Fruit fly (Drosophila melanogaster): ENCODE results near the gene Strump.

Gene Strump

DNA sequence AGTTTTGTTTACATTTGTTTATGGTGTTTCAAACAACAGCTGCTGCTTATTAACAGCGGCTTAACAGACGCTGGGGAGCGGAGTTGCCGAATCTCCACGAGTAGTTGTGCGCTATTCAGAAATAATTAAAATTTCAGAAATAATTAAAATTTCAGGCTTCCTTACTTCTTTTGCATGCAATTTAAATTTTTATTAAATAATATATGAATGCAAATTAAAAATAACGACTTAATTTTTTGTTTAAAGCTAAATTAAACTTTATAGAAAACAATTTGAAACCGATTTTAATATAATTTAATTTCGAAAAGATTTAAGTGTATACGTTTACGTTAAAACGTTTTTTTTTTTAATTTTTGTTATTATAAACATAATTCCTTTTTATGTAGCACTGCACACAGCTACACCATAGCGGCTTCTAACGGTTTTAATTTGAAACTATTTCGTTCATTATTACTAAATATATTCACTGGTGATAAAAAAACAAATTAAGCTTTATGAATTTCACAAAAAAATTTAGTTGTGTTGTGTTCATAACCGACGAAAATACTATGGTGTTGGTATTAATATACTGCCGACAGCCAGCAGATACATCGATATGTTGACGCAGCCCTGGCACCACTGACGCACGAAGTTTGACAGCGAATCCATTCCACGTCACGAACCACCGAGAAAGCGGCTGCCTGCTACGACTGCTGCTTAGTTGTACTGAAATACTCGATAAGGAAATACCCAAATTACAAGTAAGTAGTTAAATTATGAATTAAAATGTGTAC is 7.4 kb downstream of the Strump start, which contains the start of gene SsRbeta (continued):
- no peak for TF ChIP-seq Doc2 (GFP tag; IDR thresholded peaks at IDR 0.05)
- TF ChIP-seq CG31224 (GFP tag; IDR thresholded peaks at IDR 0.05): 0 out of 2 replicates have a peak, but pooled peaks have one; percentile 48
- TF ChIP-seq CG10654 (GFP tag; optimal IDR thresholded peaks at IDR 0.05): no peak
- TF ChIP-seq CG2875 (GFP tag; optimal IDR thresholded peaks at IDR 0.05): peak; percentile 4
- no peak for TF ChIP-seq fd96Cb (tag; optimal IDR thresholded peaks at IDR 0.05)
- TF ChIP-seq Sry-β (GFP tag; optimal IDR thresholded peaks at IDR 0.05): peak; percentile 61
- TF ChIP-seq CG33557 (GFP tag; optimal IDR thresholded peaks at IDR 0.05): no peak
- no peak for TF ChIP-seq sim (GFP tag; IDR thresholded peaks at IDR 0.05)
- no peak for TF ChIP-seq Gsc (GFP tag; IDR thresholded peaks at IDR 0.05)
- TF ChIP-seq shn (GFP tag; optimal IDR thresholded peaks at IDR 0.05): no peak
- no peak; the same call in 1 of the 2 replicates for TF ChIP-seq onecut (GFP tag; IDR thresholded peaks at IDR 0.05)
- TF ChIP-seq Lpt (GFP tag; optimal IDR thresholded peaks at IDR 0.05): no peak
- no peak for TF ChIP-seq lab (GFP tag; optimal IDR thresholded peaks at IDR 0.05)
- peak; percentile 32 for TF ChIP-seq CG12391 (tag; optimal IDR thresholded peaks at IDR 0.05)
- TF ChIP-seq CG18764 (GFP tag; optimal IDR thresholded peaks at IDR 0.05): no peak
- no peak for TF ChIP-seq CG17568 (GFP tag; optimal IDR thresholded peaks at IDR 0.05)
- no peak for TF ChIP-seq CG33213 (GFP tag; optimal IDR thresholded peaks at IDR 0.05)
- TF ChIP-seq run (tag; optimal IDR thresholded peaks at IDR 0.05): no peak
- no peak; the same call in 1 of the 2 replicates for TF ChIP-seq Drgx (GFP tag; IDR thresholded peaks at IDR 0.05)
- TF ChIP-seq dmrt99B (tag; optimal IDR thresholded peaks at IDR 0.05): peak; percentile 13
- peak; percentile 18 for TF ChIP-seq Lhr (GFP tag; optimal IDR thresholded peaks at IDR 0.05)
- peak; percentile 41 for TF ChIP-seq esg (GFP tag; conservative IDR thresholded peaks at IDR 0.05)
- peak; percentile 36 for TF ChIP-seq CG15269 (tag; optimal IDR thresholded peaks at IDR 0.05)
- peak; percentile 72 for TF ChIP-seq Scr (GFP tag; IDR thresholded peaks at IDR 0.05; ENCODE audit: partially characterized antibody)
- TF ChIP-seq row (GFP tag; IDR thresholded peaks at IDR 0.05): peak; percentile 74
- TF ChIP-seq ssp (GFP tag; IDR thresholded peaks at IDR 0.05): no peak
- peak; percentile 26 for TF ChIP-seq CG10431 (GFP tag; optimal IDR thresholded peaks at IDR 0.05)
- TF ChIP-seq pnt (GFP tag; optimal IDR thresholded peaks at IDR 0.05): no peak
- TF ChIP-seq CG14441 (GFP tag; IDR thresholded peaks at IDR 0.05): peak; percentile 43
- TF ChIP-seq crp (GFP tag; optimal IDR thresholded peaks at IDR 0.05): peak in 1 of 2 experiments; percentile 49
- TF ChIP-seq trem (tag; optimal IDR thresholded peaks at IDR 0.05): peak; percentile 43
- peak; percentile 43 for TF ChIP-seq CG18262 (tag; optimal IDR thresholded peaks at IDR 0.05)
- TF ChIP-seq Nf-YB (GFP tag; optimal IDR thresholded peaks at IDR 0.05): no peak
- TF ChIP-seq Mes4 (GFP tag; optimal IDR thresholded peaks at IDR 0.05): no peak
- TF ChIP-seq inv (GFP tag; IDR thresholded peaks at IDR 0.05; ENCODE audit: partially characterized antibody): peak; percentile 64; the same call in 1 of the 2 replicates
- TF ChIP-seq CG13775 (GFP tag; optimal IDR thresholded peaks at IDR 0.05): peak; percentile 67
- peak; percentile 82 for TF ChIP-seq slbo (GFP tag; IDR thresholded peaks at IDR 0.05)
- no peak for TF ChIP-seq dm (GFP tag; optimal IDR thresholded peaks at IDR 0.05)
- no peak for TF ChIP-seq sr (GFP tag; IDR thresholded peaks at IDR 0.05)
- TF ChIP-seq Stat92E (GFP tag; optimal IDR thresholded peaks at IDR 0.05): no peak
- TF ChIP-seq dimm (GFP tag; IDR thresholded peaks at IDR 0.05): no peak
- no peak for TF ChIP-seq C15 (GFP tag; IDR thresholded peaks at IDR 0.05)
- TF ChIP-seq CG18619 (GFP tag; optimal IDR thresholded peaks at IDR 0.05): no peak
- TF ChIP-seq corto (GFP tag; optimal IDR thresholded peaks at IDR 0.05): no peak
- no peak for TF ChIP-seq tll (GFP tag; optimal IDR thresholded peaks at IDR 0.05)
- peak; percentile 61 for TF ChIP-seq hbn (GFP tag; IDR thresholded peaks at IDR 0.05; ENCODE audit: partially characterized antibody)
- TF ChIP-seq CG31388 (GFP tag; optimal IDR thresholded peaks at IDR 0.05): no peak
- TF ChIP-seq CG15011 (GFP tag; optimal IDR thresholded peaks at IDR 0.05): no peak
- TF ChIP-seq eyg (GFP tag; optimal IDR thresholded peaks at IDR 0.05): no peak
